Fruit fly (Drosophila melanogaster) whole organism, embryonic: Measurements from ENCODE around the gene Rassf.

Experiments
- ATbp ChIP-seq: fragments of 200-800 bp; sonication (Bioruptor generic); optimal IDR thresholded peaks from 2 replicates; lab custom pipeline; 2017; ENCODE audit warnings: missing biosample characterization, mild to moderate bottlenecking, missing genetic modification characterization, missing genetic modification reagents
- BEAF-32 ChIP-seq: fragments of 200-800 bp; sonication (Bioruptor generic); optimal IDR thresholded peaks from 3 replicates; lab custom pipeline; 2017; ENCODE audit warnings: missing biosample characterization, missing genetic modification characterization, mild to moderate bottlenecking, moderate library complexity, missing genetic modification reagents
- CG10267 ChIP-seq: fragments of 200-800 bp; sonication (Bioruptor generic); optimal IDR thresholded peaks from 2 replicates; lab custom pipeline; 2018; ENCODE audit warnings: missing biosample characterization, mild to moderate bottlenecking, missing genetic modification characterization, moderate library complexity
- CG11085 ChIP-seq: fragments of 200-800 bp; sonication (Bioruptor generic); IDR thresholded peaks from 2 replicates; pipeline ENCODE4 v1.3.6; 2022; ENCODE audit warnings: missing biosample characterization, missing genetic modification characterization
- CG12219 ChIP-seq: fragments of 200-800 bp; sonication (Bioruptor generic); optimal IDR thresholded peaks from 3 replicates; lab custom pipeline; 2018; ENCODE audit warnings: missing biosample characterization, mild to moderate bottlenecking, missing genetic modification characterization
- CG12744 ChIP-seq: fragments of 200-800 bp; sonication (Bioruptor generic); optimal IDR thresholded peaks from 2 replicates; lab custom pipeline; 2016; ENCODE audit warnings: missing biosample characterization, missing genetic modification characterization
- CG12769 ChIP-seq: fragments of 200-800 bp; sonication (Bioruptor generic); optimal IDR thresholded peaks from 2 replicates; lab custom pipeline; 2019; ENCODE audit warnings: missing biosample characterization, mild to moderate bottlenecking, missing genetic modification characterization, moderate library complexity
- CG14014 ChIP-seq: fragments of 200-800 bp; sonication (Bioruptor generic); IDR thresholded peaks from 2 replicates; pipeline ENCODE4 v1.3.6; 2022; ENCODE audit warnings: missing biosample characterization, missing genetic modification characterization
- CG17802 ChIP-seq: fragments of 200-800 bp; sonication (Bioruptor generic); optimal IDR thresholded peaks from 2 replicates; lab custom pipeline; 2018; ENCODE audit warnings: missing biosample characterization, mild to moderate bottlenecking, missing genetic modification characterization, moderate library complexity
- CG18476 ChIP-seq: fragments of 200-800 bp; sonication (Bioruptor generic); optimal IDR thresholded peaks from 2 replicates; lab custom pipeline; 2016; ENCODE audit warnings: missing biosample characterization, mild to moderate bottlenecking, missing genetic modification characterization
- CG6272 ChIP-seq: fragments of 200-800 bp; sonication (Bioruptor generic); IDR thresholded peaks from 2 replicates; pipeline ENCODE4 v1.3.6; 2022; ENCODE audit warnings: missing biosample characterization, missing genetic modification characterization
- CG9215 ChIP-seq: fragments of 200-800 bp; sonication (Bioruptor generic); IDR thresholded peaks from 2 replicates; pipeline ENCODE4 v1.3.6; 2022; ENCODE audit warnings: missing biosample characterization, missing genetic modification characterization
- CG9437 ChIP-seq: fragments of 200-800 bp; sonication (Bioruptor generic); optimal IDR thresholded peaks from 2 replicates; lab custom pipeline; 2018; ENCODE audit warnings: missing biosample characterization, mild to moderate bottlenecking, missing genetic modification characterization
- CG9797 ChIP-seq: fragments of 200-800 bp; sonication (Bioruptor generic); optimal IDR thresholded peaks from 3 replicates; lab custom pipeline; 2018; ENCODE audit warnings: missing biosample characterization, mild to moderate bottlenecking, missing genetic modification characterization
- D19B ChIP-seq: fragments of 200-800 bp; sonication (Bioruptor generic); optimal IDR thresholded peaks from 2 replicates; lab custom pipeline; 2017; ENCODE audit warnings: missing biosample characterization, mild to moderate bottlenecking, missing genetic modification characterization
- Dfd ChIP-seq, 2 experiments: fragments of >200 bp; optimal IDR thresholded peaks; 2 replicates each; lab custom pipeline; 2017; ENCODE audit warnings: missing biosample characterization in 2 of 2, missing genetic modification characterization in 2 of 2
- Doc3 ChIP-seq: fragments of 200-800 bp; sonication (Bioruptor generic); IDR thresholded peaks from 3 replicates; pipeline ENCODE4 v1.3.6; 2022; ENCODE audit warnings: missing biosample characterization, missing genetic modification characterization; ENCODE audit not compliant: partially characterized antibody
- Drgx ChIP-seq: fragments of 200-800 bp; sonication (Bioruptor generic); IDR thresholded peaks from 2 replicates; pipeline ENCODE4 v1.3.6; 2022; ENCODE audit warnings: missing biosample characterization, missing genetic modification characterization
- E2f1 ChIP-seq: fragments of 200-800 bp; sonication (Bioruptor generic); IDR thresholded peaks from 2 replicates; pipeline ENCODE4 v1.3.6; 2022; ENCODE audit warnings: missing biosample characterization, missing genetic modification characterization
- E2f2 ChIP-seq: fragments of 200-800 bp; sonication (Bioruptor generic); IDR thresholded peaks from 2 replicates; pipeline ENCODE4 v1.3.6; 2022; ENCODE audit warnings: missing biosample characterization, missing genetic modification characterization
- HLH3B ChIP-seq: fragments of 200-800 bp; sonication (Bioruptor generic); IDR thresholded peaks from 2 replicates; pipeline ENCODE4 v1.3.6; 2022; ENCODE audit warnings: missing biosample characterization, missing genetic modification characterization
- HLH54F ChIP-seq: fragments of 200-800 bp; sonication (Bioruptor generic); optimal IDR thresholded peaks from 3 replicates; lab custom pipeline; 2016; ENCODE audit warnings: missing biosample characterization, missing genetic modification characterization
- Hey ChIP-seq: fragments of 200-800 bp; sonication (Bioruptor generic); optimal IDR thresholded peaks from 3 replicates; lab custom pipeline; 2018; ENCODE audit warnings: missing biosample characterization, mild to moderate bottlenecking, missing genetic modification characterization
- Hmx ChIP-seq: fragments of 200-800 bp; sonication (Bioruptor generic); optimal IDR thresholded peaks from 2 replicates; lab custom pipeline; 2016; ENCODE audit warnings: missing biosample characterization, missing genetic modification characterization
- Lhr ChIP-seq: fragments of 200-800 bp; sonication (Bioruptor generic); optimal IDR thresholded peaks from 3 replicates; lab custom pipeline; 2017; ENCODE audit warnings: mild to moderate bottlenecking, missing biosample characterization, missing genetic modification reagents, missing genetic modification characterization
- MBD-R2 ChIP-seq: fragments of 200-800 bp; sonication (Bioruptor generic); IDR thresholded peaks from 2 replicates; pipeline ENCODE4 v1.3.6; 2022; ENCODE audit warnings: missing biosample characterization, missing genetic modification characterization
- Med ChIP-seq: fragments of 200-800 bp; sonication (Bioruptor generic); peaks from one replicate; lab custom pipeline; 2016; ENCODE audit warnings: missing biosample characterization, missing genetic modification characterization, mild to moderate bottlenecking, inconsistent platforms, moderate library complexity
- Nf-YB ChIP-seq: fragments of 200-800 bp; sonication (Bioruptor generic); optimal IDR thresholded peaks from 3 replicates; lab custom pipeline; 2019; ENCODE audit warnings: missing biosample characterization, mild to moderate bottlenecking, missing genetic modification characterization, moderate library complexity
- TFAM ChIP-seq: fragments of 200-800 bp; sonication (Bioruptor generic); optimal IDR thresholded peaks from 2 replicates; lab custom pipeline; 2017; ENCODE audit warnings: missing biosample characterization, missing genetic modification characterization, inconsistent platforms
- Vsx1 ChIP-seq: fragments of 200-800 bp; sonication (Bioruptor generic); optimal IDR thresholded peaks from 2 replicates; lab custom pipeline; 2017; ENCODE audit warnings: missing biosample characterization, mild to moderate bottlenecking, missing genetic modification characterization, missing genetic modification reagents
- amos ChIP-seq: fragments of 200-800 bp; sonication (Bioruptor generic); IDR thresholded peaks from 2 replicates; pipeline ENCODE4 v1.3.6; 2022; ENCODE audit warnings: missing biosample characterization, missing genetic modification characterization; ENCODE audit not compliant: partially characterized antibody
- chif ChIP-seq, 2 experiments: fragments of 200-800 bp; sonication (Bioruptor generic); optimal IDR thresholded peaks; 3 replicates each; lab custom pipeline; 2016; ENCODE audit warnings: missing biosample characterization in 2 of 2, missing genetic modification characterization in 2 of 2
- crol ChIP-seq: fragments of 200-800 bp; sonication (Bioruptor generic); IDR thresholded peaks from 2 replicates; pipeline ENCODE4 v1.3.6; 2022; ENCODE audit warnings: missing biosample characterization, missing genetic modification characterization
- crp ChIP-seq, 2 experiments: fragments of 200-800 bp; sonication (Bioruptor generic); optimal IDR thresholded peaks; 2 replicates in 1 of 2; 3 replicates in 1 of 2; lab custom pipeline; 2017; ENCODE audit warnings: missing biosample characterization in 2 of 2, missing genetic modification characterization in 2 of 2, mild to moderate bottlenecking in 1 of 2, moderate library complexity in 1 of 2
- dati ChIP-seq: fragments of 200-800 bp; sonication (Bioruptor generic); IDR thresholded peaks from 2 replicates; pipeline ENCODE4 v1.3.6; 2022; ENCODE audit warnings: missing biosample characterization, missing genetic modification characterization
- dmrt11E ChIP-seq: fragments of 200-800 bp; sonication (Bioruptor generic); optimal IDR thresholded peaks from 3 replicates; lab custom pipeline; 2018; ENCODE audit warnings: missing biosample characterization, mild to moderate bottlenecking, missing genetic modification characterization, moderate library complexity
- exex ChIP-seq: fragments of 200-800 bp; sonication (Bioruptor generic); optimal IDR thresholded peaks from 4 replicates; lab custom pipeline; 2018; ENCODE audit warnings: missing biosample characterization, mild to moderate bottlenecking, missing genetic modification characterization, moderate library complexity
- grn ChIP-seq: fragments of 200-800 bp; sonication (Bioruptor generic); optimal IDR thresholded peaks from 3 replicates; lab custom pipeline; 2017; ENCODE audit warnings: missing biosample characterization, missing genetic modification characterization
- gro ChIP-seq: fragments of 200-800 bp; sonication (Bioruptor generic); optimal IDR thresholded peaks from 2 replicates; lab custom pipeline; 2016; ENCODE audit warnings: missing biosample characterization, missing genetic modification characterization
- hkb ChIP-seq, 2 experiments: fragments of 200-800 bp in 1 of 2; fragments of >200 bp in 1 of 2; sonication (Bioruptor generic) in 1 of 2; IDR thresholded peaks in 1 of 2; optimal IDR thresholded peaks in 1 of 2; 2 replicates each; pipeline versions ENCODE4 v1.3.6 to Lab custom; 2017 to 2022; ENCODE audit warnings: missing biosample characterization in 1 of 2, missing genetic modification characterization in 1 of 2
- lab ChIP-seq: fragments of 200-800 bp; sonication (Bioruptor generic); optimal IDR thresholded peaks from 3 replicates; lab custom pipeline; 2017; ENCODE audit warnings: missing biosample characterization, missing genetic modification characterization, mild to moderate bottlenecking, moderate library complexity, missing genetic modification reagents
- luna ChIP-seq: fragments of 200-800 bp; sonication (Bioruptor generic); optimal IDR thresholded peaks from 2 replicates; lab custom pipeline; 2016; ENCODE audit warnings: missing biosample characterization, missing genetic modification characterization
- nau ChIP-seq: fragments of 200-800 bp; sonication (Bioruptor generic); optimal IDR thresholded peaks from 3 replicates; lab custom pipeline; 2017; ENCODE audit warnings: missing biosample characterization, mild to moderate bottlenecking, missing genetic modification characterization, missing genetic modification reagents
- pzg ChIP-seq: fragments of 200-800 bp; sonication (Bioruptor generic); optimal IDR thresholded peaks from 3 replicates; lab custom pipeline; 2018; ENCODE audit warnings: missing biosample characterization, mild to moderate bottlenecking, missing genetic modification characterization, moderate library complexity
- sens-2 ChIP-seq: fragments of 200-800 bp; sonication (Bioruptor generic); IDR thresholded peaks from 2 replicates; pipeline ENCODE4 v1.3.6; 2022; ENCODE audit warnings: missing biosample characterization, missing genetic modification characterization
- sob ChIP-seq: fragments of 200-800 bp; sonication (Bioruptor generic); IDR thresholded peaks from 2 replicates; pipeline ENCODE4 v1.3.6; 2022; ENCODE audit warnings: missing biosample characterization, missing genetic modification characterization
- twi ChIP-seq: fragments of 200-800 bp; optimal IDR thresholded peaks from 2 replicates; lab custom pipeline; 2019; ENCODE audit warnings: missing biosample characterization, mild to moderate bottlenecking, missing genetic modification characterization, moderate library complexity
- vvl ChIP-seq: fragments of 200-800 bp; sonication (Bioruptor generic); IDR thresholded peaks from 2 replicates; pipeline ENCODE4 v1.3.6; 2022; ENCODE audit warnings: missing biosample characterization, missing genetic modification characterization
- wek ChIP-seq: fragments of 200-800 bp; sonication (Bioruptor generic); optimal IDR thresholded peaks from 3 replicates; lab custom pipeline; 2018; ENCODE audit warnings: missing biosample characterization, mild to moderate bottlenecking, missing genetic modification characterization, moderate library complexity

The Rassf gene

DNA sequence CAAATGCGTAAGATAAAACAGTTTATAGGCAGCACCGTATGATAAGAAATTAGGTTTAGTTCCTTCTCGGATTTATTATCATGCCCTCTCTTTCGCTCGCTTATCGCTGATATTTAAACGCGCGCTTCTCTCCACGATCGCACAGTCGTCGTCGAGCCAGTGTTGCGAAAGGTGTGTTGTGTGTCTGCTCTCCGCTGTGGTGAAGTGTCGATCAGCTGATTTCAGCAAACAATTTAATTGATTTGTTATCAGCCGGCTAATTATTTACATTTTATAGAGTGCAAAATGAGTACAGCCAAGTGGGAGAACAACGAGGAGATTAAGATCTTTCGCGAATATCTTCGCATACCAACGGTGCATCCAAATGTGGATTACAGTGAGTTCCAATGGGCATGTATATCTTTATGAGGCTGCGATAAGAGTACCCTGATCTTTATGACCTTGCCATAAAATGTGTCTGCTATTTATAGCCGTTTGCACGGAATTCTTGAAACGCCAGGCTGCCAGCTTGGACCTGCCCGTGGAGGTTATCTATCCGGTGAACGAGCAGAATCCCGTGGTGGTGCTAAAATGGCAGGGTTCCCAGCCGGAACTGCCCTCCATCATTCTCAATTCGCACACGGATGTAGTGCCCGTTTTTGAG, 26.0 kb downstream of the Rassf start, which contains the start of the genes CG17110 and CG6726 (continued):
- TF ChIP-seq Nf-YB (no peak), sens-2 (GFP tag; lab: Robert Waterston, UW) (no peak), crp (GFP tag; optimal IDR thresholded peaks at IDR 0.05; lab: Kevin White, UChicago) (peak in 1 of 2 experiments; percentile 76), HLH3B (GFP tag; lab: Robert Waterston, UW) (no peak), E2f2 (GFP tag; lab: Robert Waterston, UW) (peak; percentile 69), twi (tag; lab: Kevin White, UChicago) (no peak), MBD-R2 (GFP tag; lab: Robert Waterston, UW) (peak; percentile 36; the same call in 1 of the 2 replicates), ATbp (GFP tag; lab: Kevin White, UChicago) (no peak), CG9215 (GFP tag; lab: Robert Waterston, UW) (no peak), TFAM (GFP tag; lab: Kevin White, UChicago) (no peak), Med (GFP tag; lab: Kevin White, UChicago) (peak; percentile 79), luna (GFP tag; lab: Kevin White, UChicago) (no peak), CG12744 (GFP tag; lab: Kevin White, UChicago) (no peak), Dfd (GFP tag; optimal IDR thresholded peaks at IDR 0.05; lab: Kevin White, UChicago) (no peak), dmrt11E (no peak), CG9437 (GFP tag; lab: Kevin White, UChicago) (no peak), dati (no peak), CG9797 (GFP tag; lab: Kevin White, UChicago) (no peak), pzg (GFP tag; lab: Kevin White, UChicago) (peak; percentile 17), Vsx1 (peak; percentile 54), D19B (GFP tag; lab: Kevin White, UChicago) (no peak), amos (GFP tag; lab: Robert Waterston, UW) (no peak), CG12219 (GFP tag; lab: Kevin White, UChicago) (no peak), BEAF-32 (GFP tag; lab: Kevin White, UChicago) (no peak), Lhr (GFP tag; lab: Kevin White, UChicago) (no peak), CG12769 (no peak), crol (GFP tag; lab: Robert Waterston, UW) (no peak), Doc3 (no peak), E2f1 (GFP tag; lab: Robert Waterston, UW) (no peak), grn (GFP tag; lab: Kevin White, UChicago) (peak; percentile 3), exex (tag; lab: Kevin White, UChicago) (peak; percentile 77), CG18476 (no peak), gro (GFP tag; lab: Kevin White, UChicago) (no peak), wek (GFP tag; lab: Kevin White, UChicago) (no peak), CG14014 (GFP tag; lab: Robert Waterston, UW) (no peak), sob (GFP tag; lab: Robert Waterston, UW) (no peak), Drgx (GFP tag; lab: Robert Waterston, UW) (no peak), chif (GFP tag; optimal IDR thresholded peaks at IDR 0.05; lab: Kevin White, UChicago) (no peak), CG11085 (no peak), hkb (optimal IDR thresholded peaks at IDR 0.05; lab: Kevin White, UChicago) (no peak), hkb (GFP tag; IDR thresholded peaks at IDR 0.05; lab: Robert Waterston, UW) (no peak), nau (GFP tag; lab: Kevin White, UChicago) (no peak), CG17802 (tag; lab: Kevin White, UChicago) (no peak), vvl (GFP tag; lab: Robert Waterston, UW) (no peak), CG10267 (peak; percentile 53), HLH54F (GFP tag; lab: Kevin White, UChicago) (no peak), lab (GFP tag; lab: Kevin White, UChicago) (peak; percentile 37), CG6272 (no peak), Hey (tag; lab: Kevin White, UChicago) (no peak), Hmx (no peak)
